Fruit fly (Drosophila melanogaster): ENCODE data around the gene FoxP.

FoxP gene

dm6 chr3R:9702567-9702966 is 28.1 kb downstream of the FoxP start (continued):
- peak; percentile 87 for TF ChIP-seq CG13296 (GFP tag; optimal IDR thresholded peaks at IDR 0.05)
- TF ChIP-seq CG2875 (GFP tag; optimal IDR thresholded peaks at IDR 0.05) = peak; percentile 86
- TF ChIP-seq exex (tag; optimal IDR thresholded peaks at IDR 0.05) = peak; percentile 65
- TF ChIP-seq CG5953 (GFP tag; IDR thresholded peaks at IDR 0.05) = no peak
- peak; percentile 84 for TF ChIP-seq chn (GFP tag; optimal IDR thresholded peaks at IDR 0.05)
- TF ChIP-seq CG12299 (tag; optimal IDR thresholded peaks at IDR 0.05) = peak; percentile 86
- TF ChIP-seq CG3847 (GFP tag; IDR thresholded peaks at IDR 0.05) = no peak
- peak; percentile 89 for TF ChIP-seq sqz (GFP tag; optimal IDR thresholded peaks at IDR 0.05)
- TF ChIP-seq CG7963 (GFP tag; IDR thresholded peaks at IDR 0.05; ENCODE audit: partially characterized antibody) = no peak
- TF ChIP-seq D19B (GFP tag; optimal IDR thresholded peaks at IDR 0.05) = peak; percentile 79
- peak; percentile 86 for TF ChIP-seq CG7987 (GFP tag; optimal IDR thresholded peaks at IDR 0.05)
- TF ChIP-seq Fer3 (tag; optimal IDR thresholded peaks at IDR 0.05) = peak; percentile 92
- TF ChIP-seq CG15479 (GFP tag; optimal IDR thresholded peaks at IDR 0.05) = peak; percentile 58
- no peak for TF ChIP-seq CG17912 (GFP tag; optimal IDR thresholded peaks at IDR 0.05)
- peak; percentile 77 for TF ChIP-seq Gug (GFP tag; IDR thresholded peaks at IDR 0.05)
- TF ChIP-seq repo (GFP tag; optimal IDR thresholded peaks at IDR 0.05) = peak; percentile 55
- no peak for TF ChIP-seq CG9797 (GFP tag; optimal IDR thresholded peaks at IDR 0.05)
- peak in 1 of 2 experiments; percentile 90 for TF ChIP-seq bsh (GFP tag; optimal IDR thresholded peaks at IDR 0.05)
- no peak for TF ChIP-seq C15 (GFP tag; IDR thresholded peaks at IDR 0.05)
- peak; percentile 89 for TF ChIP-seq gro (GFP tag; optimal IDR thresholded peaks at IDR 0.05)
- peak; percentile 72 for TF ChIP-seq CG30431 (GFP tag; optimal IDR thresholded peaks at IDR 0.05)
- no peak for TF ChIP-seq slbo (GFP tag; IDR thresholded peaks at IDR 0.05)
- peak; percentile 81 for TF ChIP-seq tin (GFP tag; optimal IDR thresholded peaks at IDR 0.05)
- TF ChIP-seq salm (tag; optimal IDR thresholded peaks at IDR 0.05) = peak; percentile 87
- TF ChIP-seq ash1 (GFP tag; optimal IDR thresholded peaks at IDR 0.05) = peak; percentile 47
- peak; percentile 78 for TF ChIP-seq fd102C (GFP tag; optimal IDR thresholded peaks at IDR 0.05)
- TF ChIP-seq Atf3 (GFP tag; optimal IDR thresholded peaks at IDR 0.05) = peak; percentile 59
- TF ChIP-seq Scr (GFP tag; IDR thresholded peaks at IDR 0.05; ENCODE audit: partially characterized antibody) = no peak
- peak; percentile 81 for TF ChIP-seq Vsx1 (GFP tag; optimal IDR thresholded peaks at IDR 0.05)
- peak; percentile 69 for TF ChIP-seq fu2 (GFP tag; optimal IDR thresholded peaks at IDR 0.05)
- TF ChIP-seq Ravus (GFP tag; IDR thresholded peaks at IDR 0.05) = no peak
- TF ChIP-seq tgo (GFP tag; IDR thresholded peaks at IDR 0.05) = no peak
- TF ChIP-seq ato (GFP tag; IDR thresholded peaks at IDR 0.05; ENCODE audit: partially characterized antibody) = no peak
- TF ChIP-seq CG13775 (GFP tag; optimal IDR thresholded peaks at IDR 0.05) = peak; percentile 73
- TF ChIP-seq row (GFP tag; IDR thresholded peaks at IDR 0.05) = no peak
- TF ChIP-seq CG7357 (GFP tag; IDR thresholded peaks at IDR 0.05) = peak; percentile 80
- TF ChIP-seq CG3163 (GFP tag; optimal IDR thresholded peaks at IDR 0.05) = peak; percentile 31
- peak; percentile 82 for TF ChIP-seq Camta (GFP tag; optimal IDR thresholded peaks at IDR 0.05)
- no peak for TF ChIP-seq chm (GFP tag; IDR thresholded peaks at IDR 0.05)
- peak; percentile 55 for TF ChIP-seq emc (GFP tag; optimal IDR thresholded peaks at IDR 0.05)
- no peak for TF ChIP-seq Dip2 (GFP tag; IDR thresholded peaks at IDR 0.05)
- peak; percentile 90 for TF ChIP-seq kay (GFP tag; optimal IDR thresholded peaks at IDR 0.05)
- peak; percentile 91 for TF ChIP-seq CG2120 (GFP tag; optimal IDR thresholded peaks at IDR 0.05)
- peak; percentile 88 for TF ChIP-seq HHEX (GFP tag; optimal IDR thresholded peaks at IDR 0.05)
- TF ChIP-seq ATbp (GFP tag; optimal IDR thresholded peaks at IDR 0.05) = peak; percentile 89
- no peak for TF ChIP-seq CG11456 (GFP tag; IDR thresholded peaks at IDR 0.05)
- no peak for TF ChIP-seq CG31224 (GFP tag; IDR thresholded peaks at IDR 0.05)
- peak; percentile 79 for TF ChIP-seq Side (GFP tag; optimal IDR thresholded peaks at IDR 0.05)
- TF ChIP-seq sisA (GFP tag; IDR thresholded peaks at IDR 0.05) = no peak
- TF ChIP-seq sd (tag; optimal IDR thresholded peaks at IDR 0.05) = peak; percentile 94
- TF ChIP-seq gcm2 (GFP tag; optimal IDR thresholded peaks at IDR 0.05) = peak; percentile 85
- TF ChIP-seq seq (GFP tag; IDR thresholded peaks at IDR 0.05) = no peak
